Worm (Caenorhabditis elegans) whole organism, early embryonic: ENCODE data around the gene ZK380.4.
A peak's percentile ranks its signal among the peaks of the same experiment; 100 is the strongest.

ENCODE experiments used
- B0310.2 ChIP-seq: sonication (generic microtip); optimal IDR thresholded peaks from 2 replicates; lab custom pipeline; 2016; ENCODE audit warnings: mild to moderate bottlenecking, missing genetic modification characterization, missing compliant biosample characterization
- F13C5.2 ChIP-seq: sonication (generic microtip); optimal IDR thresholded peaks from 2 replicates; lab custom pipeline; 2017; ENCODE audit warnings: mild to moderate bottlenecking, missing genetic modification characterization, inconsistent platforms, missing compliant biosample characterization
- aly-1 ChIP-seq: sonication (generic microtip); optimal IDR thresholded peaks from 2 replicates; lab custom pipeline; 2016; ENCODE audit warnings: missing genetic modification characterization, missing compliant biosample characterization
- ama-1 ChIP-seq: fragments of 150-350 bp; optimal IDR thresholded peaks from 2 replicates; lab custom pipeline; 2014
- ceh-13 ChIP-seq: fragments of 200-800 bp; sonication (Bioruptor generic); optimal IDR thresholded peaks from 2 replicates; lab custom pipeline; 2018; ENCODE audit warnings: mild to moderate bottlenecking, missing genetic modification characterization, missing compliant biosample characterization
- ceh-36 ChIP-seq: sonication (generic microtip); optimal IDR thresholded peaks from 2 replicates; lab custom pipeline; 2016; ENCODE audit warnings: missing genetic modification characterization, inconsistent platforms, missing compliant biosample characterization
- ets-7 ChIP-seq: sonication (generic microtip); optimal IDR thresholded peaks from 2 replicates; lab custom pipeline; 2016; ENCODE audit warnings: missing genotype, missing genetic modification characterization, missing compliant biosample characterization
- flt-1 ChIP-seq: fragments of 200-800 bp; sonication (Bioruptor generic); IDR thresholded peaks from 2 replicates; pipeline ENCODE4 v1.3.6; 2022; ENCODE audit warnings: missing genetic modification characterization, missing compliant biosample characterization
- hmbx-1 ChIP-seq: sonication (generic microtip); optimal IDR thresholded peaks from 2 replicates; lab custom pipeline; 2016; ENCODE audit warnings: mild to moderate bottlenecking, missing genetic modification characterization, missing compliant biosample characterization
- hmg-4 ChIP-seq: fragments of 200-800 bp; sonication (Bioruptor generic); optimal IDR thresholded peaks from 2 replicates; lab custom pipeline; 2018; ENCODE audit warnings: mild to moderate bottlenecking, missing genetic modification characterization, missing compliant biosample characterization
- hnd-1 ChIP-seq: sonication (generic microtip); optimal IDR thresholded peaks from 2 replicates; lab custom pipeline; 2016; ENCODE audit warnings: missing genetic modification characterization, missing compliant biosample characterization
- pes-1 ChIP-seq: fragments of 200-800 bp; sonication (Bioruptor generic); IDR thresholded peaks from 2 replicates; pipeline ENCODE4 v1.3.6; 2022; ENCODE audit warnings: missing genetic modification reagents, missing genetic modification characterization, missing compliant biosample characterization
- scrt-1 ChIP-seq: fragments of 200-800 bp; sonication (Bioruptor generic); IDR thresholded peaks from 2 replicates; pipeline ENCODE4 v1.3.6; 2022; ENCODE audit warnings: missing genetic modification characterization, missing compliant biosample characterization
- sea-1 ChIP-seq: fragments of 200-800 bp; sonication (Bioruptor generic); conservative IDR thresholded peaks from 2 replicates; pipeline ENCODE4 v1.3.6; 2022; ENCODE audit warnings: missing genetic modification characterization, missing compliant biosample characterization
- tbx-11 ChIP-seq: fragments of 200-800 bp; sonication (Bioruptor generic); IDR thresholded peaks from 2 replicates; pipeline ENCODE4 v1.3.6; 2022; ENCODE audit warnings: missing genetic modification characterization, missing compliant biosample characterization
- tbx-37 ChIP-seq: fragments of 200-800 bp; sonication (Bioruptor generic); conservative IDR thresholded peaks from 2 replicates; pipeline ENCODE4 v1.3.6; 2022; ENCODE audit warnings: missing genetic modification reagents, missing genetic modification characterization, missing compliant biosample characterization
- tra-4 ChIP-seq: sonication (generic microtip); optimal IDR thresholded peaks from 2 replicates; lab custom pipeline; 2017; ENCODE audit warnings: missing genetic modification characterization, missing compliant biosample characterization

ZK380.4 gene

DNA sequence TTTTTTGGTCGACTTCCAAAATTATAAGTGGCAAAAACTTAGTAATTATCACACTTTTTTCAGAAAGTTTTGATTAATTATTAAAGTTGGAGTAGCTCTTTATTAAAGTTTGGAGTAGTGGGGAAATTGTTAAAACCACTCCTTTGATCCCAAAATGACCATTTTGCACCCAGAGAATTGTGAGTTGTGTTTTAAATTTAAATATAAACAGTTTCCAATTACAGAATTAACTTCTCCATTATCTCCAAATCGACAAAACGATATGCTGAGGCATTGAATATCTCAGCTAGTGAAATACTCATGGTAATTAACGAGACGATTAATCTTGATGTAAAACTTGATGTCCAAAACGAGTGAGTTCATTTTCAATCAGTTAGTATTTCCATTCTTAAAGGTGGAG is 24.0 kb downstream of the ZK380.4 start, which contains the start of gene fbxb-58:
fbxb-58 (plus strand) TSS at position 301 of the 400 bp plus-strand sequence.
- TF ChIP-seq ceh-36 (no peak), ets-7 (tag; lab: Kevin White, UChicago) (no peak), pes-1 (GFP tag; lab: Robert Waterston, UW) (no peak), scrt-1 (GFP tag; lab: Robert Waterston, UW) (no peak), hnd-1 (tag; lab: Kevin White, UChicago) (no peak), tbx-11 (no peak), hmg-4 (GFP tag; lab: Kevin White, UChicago) (no peak), ama-1 (no peak), B0310.2 (tag; lab: Kevin White, UChicago) (no peak), tbx-37 (GFP tag; lab: Robert Waterston, UW) (no peak), tra-4 (no peak), F13C5.2 (no peak), flt-1 (GFP tag; lab: Robert Waterston, UW) (no peak), hmbx-1 (tag; lab: Kevin White, UChicago) (no peak), aly-1 (no peak)

DNA sequence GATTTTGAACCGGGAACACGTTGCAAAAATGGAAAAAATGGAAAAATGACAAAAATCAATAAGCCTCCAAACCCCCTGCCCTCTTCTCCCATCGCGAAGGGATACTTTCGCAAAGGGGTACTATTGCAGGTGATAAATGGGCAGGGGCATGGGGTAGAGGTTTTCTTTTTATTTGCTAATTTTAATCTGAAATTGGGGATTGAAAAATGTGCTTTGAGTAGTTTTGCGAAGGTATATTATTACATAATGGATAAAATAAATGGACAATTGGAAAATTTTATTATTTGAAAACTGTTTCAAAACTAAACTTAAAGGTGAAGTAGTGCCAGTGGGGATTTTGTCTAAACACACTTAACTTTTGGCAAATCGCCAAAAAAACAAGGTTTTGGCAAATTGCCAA is 24.8 kb downstream of the ZK380.4 start:
- peak; percentile 77 for TF ChIP-seq F13C5.2
- TF ChIP-seq scrt-1 (GFP tag; lab: Robert Waterston, UW): peak; percentile 67; the same call in 1 of the 2 replicates
- no peak for TF ChIP-seq aly-1
- peak; percentile 80 for TF ChIP-seq hmg-4 (GFP tag; lab: Kevin White, UChicago)
- TF ChIP-seq ceh-13: no peak
- no peak for TF ChIP-seq hmbx-1 (tag; lab: Kevin White, UChicago)
- TF ChIP-seq B0310.2 (tag; lab: Kevin White, UChicago): no peak
- TF ChIP-seq hnd-1 (tag; lab: Kevin White, UChicago): peak; percentile 11
- TF ChIP-seq ama-1: no peak
- TF ChIP-seq flt-1 (GFP tag; lab: Robert Waterston, UW): peak; percentile 48
- no peak for TF ChIP-seq tra-4
- TF ChIP-seq ets-7 (tag; lab: Kevin White, UChicago): no peak
- TF ChIP-seq pes-1 (GFP tag; lab: Robert Waterston, UW): peak; percentile 71
- 0 out of 2 replicates have a peak, but pooled peaks have one; percentile 46 for TF ChIP-seq tbx-11
- TF ChIP-seq tbx-37 (GFP tag; lab: Robert Waterston, UW): peak; percentile 53
- 0 out of 2 replicates have a peak, but pooled peaks have one; percentile 42 for TF ChIP-seq sea-1 (GFP tag; lab: Robert Waterston, UW)
- TF ChIP-seq ceh-36: no peak

DNA sequence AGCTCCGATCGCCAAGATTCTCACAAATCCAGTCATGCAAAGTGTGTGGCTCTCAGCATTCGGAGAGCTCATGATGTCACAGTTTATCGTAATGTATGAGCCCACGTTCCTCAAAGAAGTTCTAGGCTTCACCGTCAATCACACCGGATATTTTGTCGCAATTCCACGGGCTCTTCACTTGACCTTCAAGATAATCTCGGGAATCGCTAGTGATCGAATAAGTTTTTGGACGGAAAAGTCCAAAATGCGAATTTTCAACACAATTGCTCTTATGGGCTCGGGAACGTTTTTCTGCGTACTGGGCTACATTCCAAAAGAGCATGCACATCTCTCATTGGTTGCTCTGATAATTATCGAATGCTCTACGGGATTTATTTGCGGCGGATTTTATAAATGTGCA is 28.7 kb downstream of the ZK380.4 start:
- TF ChIP-seq hmbx-1 (tag; lab: Kevin White, UChicago): no peak
- TF ChIP-seq ceh-13: no peak
- TF ChIP-seq tbx-11: no peak
- no peak for TF ChIP-seq B0310.2 (tag; lab: Kevin White, UChicago)
- no peak for TF ChIP-seq aly-1
- no peak for TF ChIP-seq pes-1 (GFP tag; lab: Robert Waterston, UW)
- no peak for TF ChIP-seq ceh-36
- TF ChIP-seq ets-7 (tag; lab: Kevin White, UChicago): no peak
- no peak for TF ChIP-seq F13C5.2
- no peak for TF ChIP-seq hnd-1 (tag; lab: Kevin White, UChicago)
- TF ChIP-seq ama-1: no peak
- no peak for TF ChIP-seq tbx-37 (GFP tag; lab: Robert Waterston, UW)
- TF ChIP-seq tra-4: no peak
- no peak for TF ChIP-seq scrt-1 (GFP tag; lab: Robert Waterston, UW)
- TF ChIP-seq hmg-4 (GFP tag; lab: Kevin White, UChicago): no peak
- TF ChIP-seq sea-1 (GFP tag; lab: Robert Waterston, UW): no peak

DNA sequence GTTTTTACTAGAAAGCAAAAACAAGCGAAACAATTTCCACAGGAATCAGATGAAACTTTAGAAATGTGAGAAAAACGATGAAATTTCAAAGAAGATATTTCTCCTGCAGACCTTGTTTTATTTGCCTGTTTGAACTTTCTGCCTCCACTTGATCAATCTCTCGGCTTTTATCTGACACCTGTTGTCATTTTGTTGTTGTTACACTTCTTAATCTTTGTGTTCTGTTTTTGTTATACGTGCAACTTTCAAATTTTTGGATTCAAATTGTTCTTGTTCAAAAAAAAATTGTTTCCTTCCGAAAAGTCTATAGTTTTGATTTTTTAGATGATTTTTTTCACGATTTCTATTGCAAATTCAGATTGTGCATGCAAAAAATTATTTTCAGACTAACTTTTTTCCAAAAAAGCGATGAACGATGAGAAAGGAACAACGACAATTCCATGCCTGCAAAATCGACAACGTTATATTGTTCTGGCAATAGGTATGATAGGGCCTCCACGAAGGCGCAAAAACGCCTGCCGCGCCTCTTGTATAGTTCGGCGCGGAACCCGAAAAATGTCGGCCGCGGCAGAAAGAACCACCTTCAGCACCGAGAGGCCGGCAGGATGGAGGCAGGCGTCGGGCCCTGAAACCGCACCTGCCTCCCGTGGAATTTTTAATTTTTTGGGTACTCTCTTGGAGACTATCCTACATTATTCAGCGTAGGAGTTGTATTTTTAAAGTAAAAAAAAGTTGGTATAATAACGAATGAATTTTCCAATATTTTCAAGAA is 30.9 kb downstream of the ZK380.4 start, which contains the start of gene H11E01.2:
H11E01.2 (plus strand) TSS at position 380 of the 772 bp plus-strand sequence.
- no peak for TF ChIP-seq tbx-37 (GFP tag; lab: Robert Waterston, UW)
- no peak for TF ChIP-seq hmbx-1 (tag; lab: Kevin White, UChicago)
- TF ChIP-seq B0310.2 (tag; lab: Kevin White, UChicago): no peak
- no peak for TF ChIP-seq sea-1 (GFP tag; lab: Robert Waterston, UW)
- TF ChIP-seq hmg-4 (GFP tag; lab: Kevin White, UChicago): no peak
- TF ChIP-seq hnd-1 (tag; lab: Kevin White, UChicago): no peak

DNA sequence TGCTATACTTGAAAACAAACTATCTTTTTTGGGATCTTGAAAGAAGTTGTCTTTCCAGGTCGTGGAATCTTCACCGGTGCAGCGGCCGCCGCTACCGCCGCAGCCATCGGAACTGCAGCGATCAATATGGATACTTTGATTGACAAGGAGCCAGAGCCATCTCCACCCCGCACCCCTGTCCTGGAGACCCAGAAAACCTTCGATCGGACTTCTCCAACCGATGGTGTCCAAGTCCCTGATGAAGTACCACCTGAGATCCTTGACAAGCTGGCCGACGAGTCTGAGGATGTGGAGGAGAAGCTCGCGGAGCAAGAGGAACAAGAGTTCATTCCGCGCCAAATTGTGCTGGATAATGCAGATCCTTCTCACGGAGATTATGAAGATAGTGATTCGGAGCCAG is 37.9 kb downstream of the ZK380.4 start:
- TF ChIP-seq ceh-13 (no peak), B0310.2 (tag; lab: Kevin White, UChicago) (no peak), tbx-37 (GFP tag; lab: Robert Waterston, UW) (no peak), sea-1 (GFP tag; lab: Robert Waterston, UW) (no peak), hmbx-1 (tag; lab: Kevin White, UChicago) (no peak), tbx-11 (no peak), scrt-1 (GFP tag; lab: Robert Waterston, UW) (no peak)

DNA sequence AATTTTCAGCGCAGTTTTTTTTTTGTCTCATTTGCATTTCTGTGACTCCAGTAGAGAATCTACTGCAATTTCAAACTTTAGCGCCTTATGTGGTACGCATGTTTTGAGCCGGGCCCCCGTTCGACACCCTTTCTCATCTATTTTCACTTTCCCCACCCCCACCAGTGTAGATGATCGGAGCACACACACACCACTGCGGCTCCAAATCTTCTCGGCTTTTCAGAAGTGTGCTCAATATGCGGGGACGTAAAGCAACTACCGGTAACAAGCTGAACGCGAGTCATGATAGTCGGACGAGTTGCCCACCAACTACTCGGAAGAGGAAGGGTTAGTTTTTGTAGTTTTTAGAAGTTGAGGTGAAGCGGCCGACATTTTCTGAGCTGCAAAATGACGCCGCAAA is 38.8 kb downstream of the ZK380.4 start:
- no peak for TF ChIP-seq ceh-13
- no peak for TF ChIP-seq ama-1
- TF ChIP-seq F13C5.2: no peak
- TF ChIP-seq ceh-36: no peak
- TF ChIP-seq sea-1 (GFP tag; lab: Robert Waterston, UW): no peak
- TF ChIP-seq flt-1 (GFP tag; lab: Robert Waterston, UW): no peak
- TF ChIP-seq hmg-4 (GFP tag; lab: Kevin White, UChicago): no peak
- no peak for TF ChIP-seq hmbx-1 (tag; lab: Kevin White, UChicago)
- no peak for TF ChIP-seq tbx-11
- TF ChIP-seq tbx-37 (GFP tag; lab: Robert Waterston, UW): no peak
- no peak for TF ChIP-seq pes-1 (GFP tag; lab: Robert Waterston, UW)
- no peak for TF ChIP-seq B0310.2 (tag; lab: Kevin White, UChicago)
- TF ChIP-seq scrt-1 (GFP tag; lab: Robert Waterston, UW): no peak
- no peak for TF ChIP-seq tra-4

DNA sequence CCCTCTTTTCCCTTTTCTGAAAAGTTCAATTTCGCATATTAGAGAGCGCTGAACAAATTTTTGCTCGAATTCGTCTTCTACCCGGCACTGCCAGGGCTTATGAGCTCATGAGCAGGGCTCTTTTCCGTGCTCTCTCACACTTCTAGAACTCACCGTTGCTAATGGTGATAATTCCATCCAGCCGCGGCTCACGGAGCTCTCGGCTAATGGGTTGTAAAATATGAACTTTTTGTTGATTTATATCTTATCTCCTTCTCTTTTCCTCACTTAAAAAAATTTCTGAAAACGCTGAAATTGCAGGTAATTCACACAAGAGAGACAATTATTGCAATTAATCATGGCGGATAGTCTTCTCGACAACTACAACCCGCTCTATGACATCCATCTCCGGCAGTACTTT is 47.2 kb downstream of the ZK380.4 start, which contains the start of gene H11E01.3:
H11E01.3 (plus strand) TSS at position 301 of the 400 bp plus-strand sequence.
- no peak for TF ChIP-seq tbx-11
- no peak for TF ChIP-seq F13C5.2
- no peak for TF ChIP-seq B0310.2 (tag; lab: Kevin White, UChicago)
- TF ChIP-seq hmg-4 (GFP tag; lab: Kevin White, UChicago): no peak
- TF ChIP-seq hnd-1 (tag; lab: Kevin White, UChicago): no peak
- no peak for TF ChIP-seq tbx-37 (GFP tag; lab: Robert Waterston, UW)
- TF ChIP-seq aly-1: no peak
- TF ChIP-seq flt-1 (GFP tag; lab: Robert Waterston, UW): no peak
- TF ChIP-seq ets-7 (tag; lab: Kevin White, UChicago): no peak
- TF ChIP-seq pes-1 (GFP tag; lab: Robert Waterston, UW): no peak
- TF ChIP-seq ceh-36: no peak
- TF ChIP-seq ama-1: no peak
- TF ChIP-seq sea-1 (GFP tag; lab: Robert Waterston, UW): no peak
- TF ChIP-seq ceh-13: no peak
- no peak for TF ChIP-seq tra-4
